Fruit fly (Drosophila melanogaster): ENCODE results near the gene Nepl11.

DNA sequence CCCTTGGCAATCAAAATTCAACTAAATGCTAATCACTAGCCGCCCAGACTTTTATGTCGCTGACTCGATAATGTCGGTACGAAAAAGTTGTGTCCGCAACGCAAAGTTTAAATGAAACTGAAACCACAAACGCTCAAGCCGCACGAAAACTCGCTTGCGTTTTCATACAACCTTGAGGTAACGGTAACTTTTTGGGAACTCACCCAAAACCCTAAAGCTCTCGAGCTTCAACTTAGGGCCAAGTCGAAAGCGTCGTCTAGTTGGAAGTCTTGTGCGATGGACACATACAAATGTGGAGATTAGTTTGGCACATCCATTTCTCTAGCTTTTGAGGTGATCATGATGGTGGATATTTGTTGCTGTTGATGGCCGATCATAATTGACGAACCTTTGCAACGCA lies 44.7 kb downstream of the Nepl11 start:
- TF ChIP-seq dmrt93B (GFP tag; optimal IDR thresholded peaks at IDR 0.05) (no peak), Sp1 (GFP tag; optimal IDR thresholded peaks at IDR 0.05) (no peak), pan (optimal IDR thresholded peaks at IDR 0.05) (no peak), Dif (GFP tag; optimal IDR thresholded peaks at IDR 0.05; ENCODE audit: partially characterized antibody) (no peak), fru (GFP tag; optimal IDR thresholded peaks at IDR 0.05) (no peak), Hr83 (GFP tag; optimal IDR thresholded peaks at IDR 0.05; ENCODE audit: poor library complexity, severe bottlenecking) (no peak), sv (GFP tag; optimal IDR thresholded peaks at IDR 0.05) (no peak), OdsH (GFP tag; optimal IDR thresholded peaks at IDR 0.05) (no peak), Rel (GFP tag; optimal IDR thresholded peaks at IDR 0.05) (no peak), Rel (tag; optimal IDR thresholded peaks at IDR 0.05) (no peak), lola (GFP tag; optimal IDR thresholded peaks at IDR 0.05) (no peak), brk (GFP tag; optimal IDR thresholded peaks at IDR 0.05) (no peak), woc (GFP tag; optimal IDR thresholded peaks at IDR 0.05) (no peak)

All from whole organism, wandering third instar larva.